Fruit fly (Drosophila melanogaster) whole organism, pupa: ENCODE results near the gene CG33509.

Experiments used
- CG10348 ChIP-seq: fragments of 200-800 bp; sonication (Bioruptor generic); IDR thresholded peaks from 2 replicates; pipeline ENCODE4 v1.3.6; 2022; ENCODE audit warnings: missing biosample characterization, missing genetic modification characterization
- CG12605 ChIP-seq: fragments of 200-800 bp; sonication (Bioruptor generic); IDR thresholded peaks from 2 replicates; pipeline ENCODE4 v1.3.6; 2022; ENCODE audit warnings: missing biosample characterization, missing genetic modification characterization
- CG13204 ChIP-seq: fragments of 200-800 bp; sonication (Bioruptor generic); optimal IDR thresholded peaks from 2 replicates; lab custom pipeline; 2018; ENCODE audit warnings: missing biosample characterization, mild to moderate bottlenecking, missing genetic modification characterization, moderate library complexity
- CG14655 ChIP-seq: fragments of 200-800 bp; sonication (Bioruptor generic); optimal IDR thresholded peaks from 3 replicates; lab custom pipeline; 2017; ENCODE audit warnings: mild to moderate bottlenecking, missing biosample characterization, missing genetic modification reagents, missing genetic modification characterization
- CG15710 ChIP-seq: fragments of 200-800 bp; sonication (Bioruptor generic); optimal IDR thresholded peaks from 2 replicates; lab custom pipeline; 2018; ENCODE audit warnings: missing biosample characterization, mild to moderate bottlenecking, missing genetic modification characterization, moderate library complexity
- CG17806 ChIP-seq: fragments of 200-800 bp; sonication (Bioruptor generic); optimal IDR thresholded peaks from 2 replicates; lab custom pipeline; 2018; ENCODE audit warnings: missing biosample characterization, mild to moderate bottlenecking, missing genetic modification characterization, moderate library complexity
- CG32121 ChIP-seq: fragments of 200-800 bp; sonication (Bioruptor generic); IDR thresholded peaks from 2 replicates; pipeline ENCODE4 v1.3.6; 2022; ENCODE audit warnings: missing biosample characterization, missing genetic modification characterization
- CG34367 ChIP-seq: fragments of 200-800 bp; sonication (Bioruptor generic); optimal IDR thresholded peaks from 2 replicates; lab custom pipeline; 2018; ENCODE audit warnings: missing biosample characterization, mild to moderate bottlenecking, missing genetic modification characterization
- CG4496 ChIP-seq: fragments of 200-800 bp; sonication (Bioruptor generic); IDR thresholded peaks from 3 replicates; pipeline ENCODE4 v1.3.6; 2022; ENCODE audit warnings: missing biosample characterization, missing genetic modification characterization
- CG8159 ChIP-seq: fragments of 200-800 bp; sonication (Bioruptor generic); optimal IDR thresholded peaks from 3 replicates; lab custom pipeline; 2018; ENCODE audit warnings: missing biosample characterization, mild to moderate bottlenecking, missing genetic modification characterization, moderate library complexity
- CG8301 ChIP-seq: fragments of 200-800 bp; sonication (Bioruptor generic); optimal IDR thresholded peaks from 2 replicates; lab custom pipeline; 2018; ENCODE audit warnings: missing biosample characterization, mild to moderate bottlenecking, missing genetic modification characterization
- CG9948 ChIP-seq: fragments of 200-800 bp; sonication (Bioruptor generic); optimal IDR thresholded peaks from 2 replicates; lab custom pipeline; 2018; ENCODE audit warnings: missing biosample characterization, mild to moderate bottlenecking, missing genetic modification characterization, moderate library complexity
- D1 ChIP-seq: fragments of 200-800 bp; sonication (Bioruptor generic); optimal IDR thresholded peaks from 2 replicates; lab custom pipeline; 2018; ENCODE audit warnings: missing biosample characterization, mild to moderate bottlenecking, missing genetic modification characterization, moderate library complexity
- EcR ChIP-seq: fragments of 200-800 bp; sonication (Bioruptor generic); optimal IDR thresholded peaks from 3 replicates; lab custom pipeline; 2019; ENCODE audit warnings: missing biosample characterization, missing genetic modification characterization, mild to moderate bottlenecking, moderate library complexity, missing genetic modification reagents
- Ets98B ChIP-seq: fragments of 200-800 bp; sonication (Bioruptor generic); IDR thresholded peaks from 2 replicates; pipeline ENCODE4 v1.3.6; 2022; ENCODE audit warnings: missing biosample characterization, missing genetic modification characterization
- Pif1A ChIP-seq: fragments of 200-800 bp; sonication (Bioruptor generic); optimal IDR thresholded peaks from 3 replicates; lab custom pipeline; 2016; ENCODE audit warnings: missing biosample characterization, missing genetic modification characterization
- Pif1B ChIP-seq: fragments of 200-800 bp; sonication (Bioruptor generic); optimal IDR thresholded peaks from 3 replicates; lab custom pipeline; 2016; ENCODE audit warnings: missing biosample characterization, missing genetic modification characterization
- Snoo ChIP-seq: fragments of 200-800 bp; sonication (Bioruptor generic); optimal IDR thresholded peaks from 3 replicates; lab custom pipeline; 2017; ENCODE audit warnings: missing biosample characterization, mild to moderate bottlenecking, missing genetic modification characterization, inconsistent platforms
- fd96Ca ChIP-seq: fragments of 200-800 bp; sonication (Bioruptor generic); IDR thresholded peaks from 3 replicates; pipeline ENCODE4 v1.3.6; 2022; ENCODE audit warnings: missing biosample characterization, missing genetic modification characterization
- gl ChIP-seq: fragments of 200-800 bp; sonication (Bioruptor generic); optimal IDR thresholded peaks from 2 replicates; lab custom pipeline; 2018; ENCODE audit warnings: missing biosample characterization, mild to moderate bottlenecking, missing genetic modification characterization
- rn ChIP-seq: fragments of 200-800 bp; sonication (Bioruptor generic); IDR thresholded peaks from 2 replicates; pipeline ENCODE4 v1.3.6; 2022; ENCODE audit warnings: missing biosample characterization, missing genetic modification characterization

CG33509 gene

dm6 chr2L:21073300-21073699 is 13.0 kb downstream of the CG33509 start:
- no peak for TF ChIP-seq Ets98B (GFP tag; lab: Robert Waterston, UW)
- TF ChIP-seq Snoo (tag; lab: Kevin White, UChicago), result no peak
- no peak for TF ChIP-seq D1
- no peak for TF ChIP-seq fd96Ca (GFP tag; lab: Robert Waterston, UW)
- TF ChIP-seq CG12605, result no peak
- no peak for TF ChIP-seq CG8301 (tag; lab: Kevin White, UChicago)
- no peak for TF ChIP-seq gl (tag; lab: Kevin White, UChicago)

- TF ChIP-seq CG32121 (GFP tag; lab: Robert Waterston, UW), result no peak
- no peak for TF ChIP-seq CG34367 (tag; lab: Kevin White, UChicago)
- no peak for TF ChIP-seq CG10348 (GFP tag; lab: Robert Waterston, UW)
- TF ChIP-seq CG15710 (tag; lab: Kevin White, UChicago), result no peak
- no peak for TF ChIP-seq CG14655 (GFP tag; lab: Kevin White, UChicago)
- no peak for TF ChIP-seq CG13204 (GFP tag; lab: Kevin White, UChicago)
- no peak for TF ChIP-seq EcR
- no peak for TF ChIP-seq D1
- TF ChIP-seq Pif1B (GFP tag; lab: Kevin White, UChicago), result no peak
- no peak for TF ChIP-seq gl (tag; lab: Kevin White, UChicago)
- TF ChIP-seq Snoo (tag; lab: Kevin White, UChicago), result no peak
These were observed 13.9 kb downstream of the CG33509 start for dm6 chr2L:21072389-21072788.

DNA sequence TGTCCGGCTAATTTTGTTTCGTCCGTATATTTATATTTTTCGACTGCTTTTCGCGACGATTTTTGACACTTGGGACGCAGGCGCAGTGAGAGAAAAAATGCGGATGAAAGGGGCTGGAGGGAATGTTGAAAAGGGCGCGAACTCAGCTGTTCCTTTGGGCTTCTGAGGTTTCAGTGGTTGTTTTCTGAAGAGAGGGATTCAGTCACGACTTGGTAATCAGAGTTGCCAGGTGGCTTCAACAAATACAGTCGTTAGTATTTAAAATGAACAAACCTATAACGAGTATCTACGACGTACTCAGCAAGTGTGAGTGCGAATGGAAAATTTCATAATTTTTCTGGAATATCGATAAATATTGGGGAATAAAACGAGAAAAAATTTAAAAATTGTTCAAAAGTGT is 14.9 kb downstream of the CG33509 start, which contains the start of gene CG9265:
TSS of gene CG9265 (minus strand) at position 68 of the 400 bp plus-strand sequence.
- no peak for TF ChIP-seq Pif1A (GFP tag; lab: Kevin White, UChicago)
- no peak for TF ChIP-seq CG9948 (tag; lab: Kevin White, UChicago)

dm6 chr2L:21070825-21071224 is 15.5 kb downstream of the CG33509 start:
- peak; percentile 11 for TF ChIP-seq EcR
- no peak for TF ChIP-seq Ets98B (GFP tag; lab: Robert Waterston, UW)

DNA sequence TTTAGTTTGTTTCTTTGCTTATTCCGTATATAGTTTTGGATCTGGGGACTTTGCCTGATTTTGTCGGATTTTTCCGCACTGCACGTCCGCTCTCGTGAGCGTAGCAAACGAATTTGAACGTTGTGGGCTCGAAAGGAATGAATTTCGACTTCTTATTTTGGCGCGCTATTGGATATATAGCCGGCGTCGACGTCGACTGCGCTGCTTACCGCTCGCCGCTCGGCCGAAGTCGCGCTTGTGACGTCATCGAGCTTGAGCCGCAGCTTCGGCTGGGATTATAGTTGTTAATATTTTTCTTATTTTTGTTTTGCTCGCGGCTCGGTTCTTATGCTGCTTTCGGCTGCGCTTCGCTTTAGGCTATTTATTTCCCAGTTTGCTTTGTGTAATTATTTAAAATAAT is 16.5 kb downstream of the CG33509 start:
- no peak for TF ChIP-seq CG13204 (GFP tag; lab: Kevin White, UChicago)
- TF ChIP-seq CG8159 (tag; lab: Kevin White, UChicago), result no peak
- TF ChIP-seq gl (tag; lab: Kevin White, UChicago), result no peak
- TF ChIP-seq CG32121 (GFP tag; lab: Robert Waterston, UW), result no peak
- TF ChIP-seq Pif1A (GFP tag; lab: Kevin White, UChicago), result no peak
- TF ChIP-seq EcR, result no peak
- TF ChIP-seq, all 21 proteins: peak for 0

- TF ChIP-seq CG8301 (tag; lab: Kevin White, UChicago), result peak; percentile 44
- no peak for TF ChIP-seq CG34367 (tag; lab: Kevin White, UChicago)
- no peak; the same call in none of the 2 replicates for TF ChIP-seq CG32121 (GFP tag; lab: Robert Waterston, UW)
- TF ChIP-seq gl (tag; lab: Kevin White, UChicago), result no peak
- no peak for TF ChIP-seq Pif1B (GFP tag; lab: Kevin White, UChicago)
- TF ChIP-seq Pif1A (GFP tag; lab: Kevin White, UChicago), result peak; percentile 10
- no peak for TF ChIP-seq D1
- TF ChIP-seq CG14655 (GFP tag; lab: Kevin White, UChicago), result no peak
- peak; percentile 37; the same call in 1 of the 3 replicates for TF ChIP-seq CG4496 (GFP tag; lab: Robert Waterston, UW)
- no peak for TF ChIP-seq CG8159 (tag; lab: Kevin White, UChicago)
- no peak for TF ChIP-seq EcR
- TF ChIP-seq Ets98B (GFP tag; lab: Robert Waterston, UW), result peak; percentile 35; the same call in 1 of the 2 replicates
- TF ChIP-seq fd96Ca (GFP tag; lab: Robert Waterston, UW), result no peak
- no peak for TF ChIP-seq CG17806 (tag; lab: Kevin White, UChicago)
- no peak for TF ChIP-seq CG15710 (tag; lab: Kevin White, UChicago)
- no peak for TF ChIP-seq Snoo (tag; lab: Kevin White, UChicago)
- TF ChIP-seq CG12605, result no peak
- TF ChIP-seq CG13204 (GFP tag; lab: Kevin White, UChicago), result no peak
- no peak for TF ChIP-seq CG10348 (GFP tag; lab: Robert Waterston, UW)
- no peak for TF ChIP-seq CG9948 (tag; lab: Kevin White, UChicago)
- no peak for TF ChIP-seq rn
These were observed 19.2 kb downstream of the CG33509 start for dm6 chr2L:21067137-21067536.

dm6 chr2L:21065889-21066288 is 20.4 kb downstream of the CG33509 start:
- TF ChIP-seq CG17806 (tag; lab: Kevin White, UChicago) (no peak), fd96Ca (GFP tag; lab: Robert Waterston, UW) (peak; percentile 84), D1 (no peak), CG8301 (tag; lab: Kevin White, UChicago) (peak; percentile 49), CG4496 (GFP tag; lab: Robert Waterston, UW) (peak; percentile 69), CG10348 (GFP tag; lab: Robert Waterston, UW) (peak; percentile 34; the same call in 1 of the 2 replicates), Ets98B (GFP tag; lab: Robert Waterston, UW) (peak; percentile 46; the same call in 1 of the 2 replicates), Snoo (tag; lab: Kevin White, UChicago) (no peak), rn (no peak), CG8159 (tag; lab: Kevin White, UChicago) (no peak), Pif1A (GFP tag; lab: Kevin White, UChicago) (peak; percentile 4), gl (tag; lab: Kevin White, UChicago) (no peak), CG32121 (GFP tag; lab: Robert Waterston, UW) (peak; percentile 52; the same call in 1 of the 2 replicates), CG14655 (GFP tag; lab: Kevin White, UChicago) (peak; percentile 44)
- TF ChIP-seq, all 21 proteins: peak for 8
